Worm (Caenorhabditis elegans) whole organism, L3 larva: ENCODE measurements around the gene nyn-3.

Source experiments
- ZK546.5 ChIP-seq: sonication (generic microtip); optimal IDR thresholded peaks from 2 replicates; lab custom pipeline; 2017; ENCODE audit warnings: missing biosample characterization, missing genetic modification characterization
- ceh-16 ChIP-seq: sonication (generic microtip); optimal IDR thresholded peaks from 2 replicates; lab custom pipeline; 2017; ENCODE audit warnings: missing biosample characterization, missing genetic modification characterization
- ceh-82 ChIP-seq: fragments of 150-350 bp; optimal IDR thresholded peaks from 2 replicates; lab custom pipeline; 2014; ENCODE audit warnings: missing biosample characterization, missing genetic modification characterization
- ceh-9 ChIP-seq: sonication (generic microtip); optimal IDR thresholded peaks from 2 replicates; lab custom pipeline; 2018; ENCODE audit warnings: missing biosample characterization, missing genetic modification characterization
- daf-12 ChIP-seq: fragments of 150-350 bp; optimal IDR thresholded peaks from 2 replicates; lab custom pipeline; 2014; ENCODE audit warnings: missing biosample characterization, missing genetic modification reagents, missing genetic modification characterization
- egl-27 ChIP-seq: sonication (generic microtip); optimal IDR thresholded peaks from 4 replicates; lab custom pipeline; 2017; ENCODE audit warnings: missing biosample characterization, missing genetic modification reagents, missing genetic modification characterization
- egl-5 ChIP-seq: fragments of 150-350 bp; optimal IDR thresholded peaks from 2 replicates; lab custom pipeline; 2017; ENCODE audit warnings: missing biosample characterization, missing genetic modification reagents, missing genetic modification characterization, inconsistent platforms
- elt-1 ChIP-seq: fragments of 150-350 bp; optimal IDR thresholded peaks from 2 replicates; lab custom pipeline; 2014; ENCODE audit warnings: missing biosample characterization, missing genetic modification characterization
- elt-2 ChIP-seq: sonication (generic microtip); optimal IDR thresholded peaks from 2 replicates; lab custom pipeline; 2016; ENCODE audit warnings: missing genetic modification reagents, mild to moderate bottlenecking, missing genetic modification characterization, missing compliant biosample characterization
- elt-3 ChIP-seq, 3 experiments: fragments of 150-350 bp in 1 of 3; sonication (generic microtip) in 2 of 3; optimal IDR thresholded peaks; 2 replicates in 2 of 3; 4 replicates in 1 of 3; lab custom pipeline; 2014 to 2017; ENCODE audit warnings: missing biosample characterization in 3 of 3, missing genetic modification characterization in 3 of 3
- eor-1 ChIP-seq, 2 experiments: fragments of 150-350 bp; optimal IDR thresholded peaks; 2 replicates each; lab custom pipeline; 2014 to 2018; ENCODE audit warnings: missing biosample characterization in 2 of 2, missing genetic modification characterization in 2 of 2
- fkh-10 ChIP-seq: sonication (generic microtip); optimal IDR thresholded peaks from 2 replicates; lab custom pipeline; 2017; ENCODE audit warnings: missing biosample characterization, missing genetic modification reagents, missing genetic modification characterization
- fkh-2 ChIP-seq: fragments of 150-350 bp; optimal IDR thresholded peaks from 2 replicates; lab custom pipeline; 2014; ENCODE audit warnings: missing biosample characterization, missing genetic modification reagents, missing genetic modification characterization
- hmg-11 ChIP-seq: sonication (generic microtip); optimal IDR thresholded peaks from 2 replicates; lab custom pipeline; 2016; ENCODE audit warnings: missing genetic modification characterization, missing compliant biosample characterization
- lin-15B ChIP-seq: fragments of 150-350 bp; optimal IDR thresholded peaks from 2 replicates; lab custom pipeline; 2014; ENCODE audit warnings: missing biosample characterization, missing genetic modification characterization
- lin-39 ChIP-seq: fragments of 150-350 bp; optimal IDR thresholded peaks from 2 replicates; lab custom pipeline; 2018; ENCODE audit warnings: missing biosample characterization, missing genetic modification reagents, missing genetic modification characterization
- lsy-12 ChIP-seq: sonication (generic microtip); optimal IDR thresholded peaks from 2 replicates; lab custom pipeline; 2016; ENCODE audit warnings: mild to moderate bottlenecking, missing genetic modification characterization, missing compliant biosample characterization
- mdl-1 ChIP-seq: fragments of 150-350 bp; optimal IDR thresholded peaks from 2 replicates; lab custom pipeline; 2014; ENCODE audit warnings: missing biosample characterization, missing genetic modification characterization
- nfya-1 ChIP-seq: sonication (generic microtip); optimal IDR thresholded peaks from 2 replicates; lab custom pipeline; 2017; ENCODE audit warnings: missing genetic modification characterization, mild to moderate bottlenecking, missing compliant biosample characterization, antibody characterized with exemption, moderate library complexity; ENCODE audit not compliant: insufficient read depth
- nhr-11 ChIP-seq: fragments of 150-350 bp; optimal IDR thresholded peaks from 2 replicates; lab custom pipeline; 2014; ENCODE audit warnings: missing biosample characterization, missing genetic modification characterization
- nhr-12 ChIP-seq: fragments of 150-350 bp; optimal IDR thresholded peaks from 2 replicates; lab custom pipeline; 2014; ENCODE audit warnings: missing biosample characterization, missing genetic modification characterization
- nhr-23 ChIP-seq: fragments of 150-350 bp; optimal IDR thresholded peaks from 2 replicates; lab custom pipeline; 2014; ENCODE audit warnings: missing biosample characterization, missing genetic modification reagents, missing genetic modification characterization
- nhr-25 ChIP-seq: sonication (generic microtip); optimal IDR thresholded peaks from 2 replicates; lab custom pipeline; 2017; ENCODE audit warnings: missing biosample characterization, missing genetic modification characterization
- nhr-28 ChIP-seq: fragments of 150-350 bp; optimal IDR thresholded peaks from 2 replicates; lab custom pipeline; 2014; ENCODE audit warnings: missing biosample characterization, missing genetic modification characterization
- nhr-43 ChIP-seq: sonication (generic microtip); optimal IDR thresholded peaks from 2 replicates; lab custom pipeline; 2016; ENCODE audit warnings: mild to moderate bottlenecking, missing genetic modification characterization, missing compliant biosample characterization; ENCODE audit not compliant: poor library complexity, severe bottlenecking
- nhr-67 ChIP-seq: fragments of 150-350 bp; optimal IDR thresholded peaks from 2 replicates; lab custom pipeline; 2014; ENCODE audit warnings: missing biosample characterization, missing genetic modification characterization
- nhr-76 ChIP-seq: fragments of 150-350 bp; sonication (generic microtip); optimal IDR thresholded peaks from 5 replicates; lab custom pipeline; 2014; ENCODE audit warnings: missing biosample characterization, missing genetic modification characterization
- pha-4 ChIP-seq: fragments of 150-350 bp; optimal IDR thresholded peaks from 2 replicates; lab custom pipeline; 2014; ENCODE audit warnings: missing biosample characterization, missing genetic modification reagents, missing genetic modification characterization
- unc-39 ChIP-seq: sonication (generic microtip); optimal IDR thresholded peaks from 4 replicates; lab custom pipeline; 2017; ENCODE audit warnings: missing biosample characterization, missing genetic modification characterization
- zag-1 ChIP-seq: fragments of 150-350 bp; optimal IDR thresholded peaks from 2 replicates; lab custom pipeline; 2014; ENCODE audit warnings: missing biosample characterization, missing genetic modification characterization
- ztf-11 ChIP-seq: fragments of 150-350 bp; optimal IDR thresholded peaks from 2 replicates; lab custom pipeline; 2014; ENCODE audit warnings: missing biosample characterization, missing genetic modification characterization
- ztf-4 ChIP-seq: fragments of 150-350 bp; optimal IDR thresholded peaks from 2 replicates; lab custom pipeline; 2014; ENCODE audit warnings: missing biosample characterization, missing genetic modification characterization

nyn-3 gene

DNA sequence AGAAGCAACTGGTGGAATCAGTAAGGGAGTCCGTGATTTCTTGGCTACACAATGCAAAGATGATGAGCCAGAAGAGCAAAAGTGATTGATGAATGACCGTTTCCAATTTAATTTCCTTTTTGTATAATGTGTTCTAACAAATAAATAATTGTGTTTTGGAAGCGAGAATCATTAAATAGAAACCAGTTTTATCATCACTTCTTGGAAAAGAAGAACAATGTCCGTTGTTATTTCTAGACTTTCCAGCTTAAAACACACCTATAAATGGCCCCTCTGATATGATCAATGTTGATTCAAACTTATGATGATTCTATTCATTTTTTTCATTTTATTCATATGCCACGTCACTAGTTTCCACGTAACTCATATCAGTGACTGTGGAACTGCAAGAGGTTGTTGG lies 13.7 kb upstream of the nyn-3 start, which contains the start of gene C29F5.8:
Gene C29F5.8 (plus strand): TSS at position 301 of the 400 bp plus-strand sequence.
- TF ChIP-seq unc-39 (no peak), ceh-9 (tag; lab: Kevin White, UChicago) (no peak), egl-27 (no peak), elt-1 (no peak), nhr-23 (tag; lab: Kevin White, UChicago) (no peak), nhr-25 (tag; lab: Kevin White, UChicago) (no peak), daf-12 (no peak), nhr-67 (tag; lab: Kevin White, UChicago) (no peak), eor-1 (tag; optimal IDR thresholded peaks at IDR 0.05; lab: Kevin White, UChicago) (no peak)

DNA sequence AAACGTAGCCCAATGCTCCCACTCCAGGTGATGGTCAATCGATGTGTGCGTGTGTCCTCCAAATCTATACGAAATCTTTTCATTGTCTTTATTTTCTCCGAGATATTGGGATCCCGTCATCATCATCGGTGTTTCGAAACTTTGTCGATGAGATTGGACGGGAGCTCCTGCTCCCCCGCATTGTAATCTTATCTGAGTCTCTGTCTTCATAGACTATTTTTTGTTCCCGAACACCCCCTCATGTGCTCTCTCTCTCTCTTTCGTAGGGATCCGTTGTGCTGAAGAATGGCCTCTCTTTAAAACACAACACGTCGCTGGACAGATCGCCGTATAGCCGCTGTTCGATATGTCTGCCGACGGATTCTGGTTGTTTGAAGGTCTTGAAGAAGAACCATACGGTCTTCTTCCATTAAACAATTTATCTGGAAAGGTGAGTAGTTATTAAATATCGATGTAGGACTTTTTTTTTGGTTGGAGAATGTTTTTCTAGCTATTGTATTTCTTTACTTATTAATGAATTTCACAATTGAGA lies 10.8 kb upstream of the nyn-3 start, which contains the start of gene C29F5.1:
Gene C29F5.1 (plus strand): TSS at position 317 of the 532 bp plus-strand sequence.
- TF ChIP-seq lsy-12 (tag; lab: Kevin White, UChicago), result no peak
- TF ChIP-seq fkh-2 (tag; lab: Kevin White, UChicago), result no peak
- peak; percentile 40 for TF ChIP-seq egl-5 (tag; lab: Kevin White, UChicago)
- no peak for TF ChIP-seq ceh-16
- peak; percentile 1 for TF ChIP-seq nfya-1 (tag; lab: Kevin White, UChicago)
- TF ChIP-seq, all 47 proteins: peak for 2

DNA sequence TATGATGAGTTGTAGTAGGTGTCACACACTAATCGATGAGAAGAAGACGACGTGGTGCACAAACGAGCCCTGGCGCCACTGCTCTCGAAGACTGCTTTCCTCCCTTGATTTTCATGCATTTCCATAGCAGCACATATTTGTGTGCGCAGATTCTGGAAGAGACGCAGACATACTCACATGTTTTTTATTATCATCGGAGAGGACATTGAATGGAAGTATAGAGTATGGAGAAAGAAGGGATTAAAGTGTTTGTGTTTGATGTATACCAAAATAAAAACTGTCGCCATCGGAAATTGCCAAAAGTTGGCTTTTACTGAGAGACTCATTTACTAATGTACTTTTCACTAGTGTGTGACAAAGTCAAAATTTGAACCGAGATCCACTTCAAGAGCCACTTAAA lies 1.8 kb upstream of the nyn-3 start, which contains the start of gene mps-1:
Gene mps-1 (minus strand): TSS at position 101 of the 400 bp plus-strand sequence.
- TF ChIP-seq ZK546.5 (tag; lab: Kevin White, UChicago) (no peak), egl-5 (tag; lab: Kevin White, UChicago) (no peak), ceh-16 (no peak), nhr-12 (tag; lab: Kevin White, UChicago) (no peak), zag-1 (no peak), nhr-28 (tag; lab: Kevin White, UChicago) (no peak), elt-3 (tag; optimal IDR thresholded peaks at IDR 0.05; lab: Kevin White, UChicago) (no peak), nhr-11 (no peak), nhr-23 (tag; lab: Kevin White, UChicago) (no peak), nhr-43 (tag; lab: Kevin White, UChicago) (no peak), elt-2 (tag; lab: Kevin White, UChicago) (no peak), ztf-4 (no peak), nhr-67 (tag; lab: Kevin White, UChicago) (no peak), daf-12 (no peak), pha-4 (no peak)
- TF ChIP-seq, all 47 proteins: peak for 0

DNA sequence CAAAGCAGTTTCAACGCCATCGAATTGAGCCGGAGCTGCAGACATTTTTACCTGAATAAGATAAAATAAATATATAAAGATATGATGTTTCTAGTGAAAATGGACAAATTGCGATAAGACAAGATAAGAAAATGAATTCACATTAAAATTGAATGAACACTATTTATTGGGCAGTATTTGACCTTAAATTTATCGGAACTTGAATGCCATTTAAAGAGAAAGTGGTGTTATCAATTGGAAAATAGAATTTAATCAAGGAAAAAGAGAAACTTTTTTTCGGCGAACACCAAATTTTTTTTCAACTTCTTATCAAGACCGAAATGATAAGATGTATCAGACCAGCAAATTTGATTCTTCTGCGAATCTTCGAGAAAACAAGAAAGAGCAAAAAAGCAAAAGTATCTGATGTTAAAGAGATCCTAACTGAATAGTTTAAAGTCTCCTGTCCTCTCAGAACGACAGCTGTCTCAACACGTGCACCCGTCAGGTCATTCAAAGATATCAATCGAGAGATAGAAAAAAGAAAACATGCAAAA lies 2.3 kb downstream of the nyn-3 start, which contains the start of gene upb-1:
Gene upb-1 (minus strand): TSS at position 51 of the 536 bp plus-strand sequence.
- TF ChIP-seq elt-2 (tag; lab: Kevin White, UChicago) (peak; percentile 78), nhr-43 (tag; lab: Kevin White, UChicago) (no peak), unc-39 (no peak), nhr-76 (no peak), ztf-11 (tag; lab: Kevin White, UChicago) (no peak), nhr-23 (tag; lab: Kevin White, UChicago) (no peak), nhr-11 (no peak), mdl-1 (tag; lab: Kevin White, UChicago) (no peak), ceh-82 (tag; lab: Kevin White, UChicago) (no peak)

DNA sequence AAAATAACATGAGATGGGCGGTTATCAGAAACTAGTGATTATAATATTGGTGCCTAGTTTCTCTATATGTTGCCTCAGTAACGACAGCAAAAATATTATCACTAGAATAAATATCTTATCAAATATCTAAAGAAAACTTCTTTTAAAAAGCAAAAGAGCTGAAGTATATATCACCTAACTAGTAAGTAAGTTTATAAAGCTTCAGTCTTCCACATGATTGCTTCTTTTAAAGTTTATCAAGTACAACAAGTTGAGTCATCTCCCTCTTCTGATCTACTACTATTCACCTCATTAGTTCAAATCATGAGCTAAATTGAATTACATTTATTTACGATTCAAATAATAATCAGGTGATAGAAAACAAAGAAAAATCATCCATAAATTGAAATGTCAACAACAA lies 4.3 kb downstream of the nyn-3 start:
- TF ChIP-seq lin-15B (tag; lab: Kevin White, UChicago) (no peak), fkh-2 (tag; lab: Kevin White, UChicago) (no peak), nfya-1 (tag; lab: Kevin White, UChicago) (no peak), elt-3 (tag; optimal IDR thresholded peaks at IDR 0.05; lab: Kevin White, UChicago) (no peak), daf-12 (no peak), fkh-10 (no peak), hmg-11 (tag; lab: Kevin White, UChicago) (no peak), lin-39 (no peak)
